Fruit fly (Drosophila melanogaster): Measurements from ENCODE around the gene mRpL11.
A peak's percentile ranks its signal among the peaks of the same experiment; 100 is the strongest.

The mRpL11 gene

DNA sequence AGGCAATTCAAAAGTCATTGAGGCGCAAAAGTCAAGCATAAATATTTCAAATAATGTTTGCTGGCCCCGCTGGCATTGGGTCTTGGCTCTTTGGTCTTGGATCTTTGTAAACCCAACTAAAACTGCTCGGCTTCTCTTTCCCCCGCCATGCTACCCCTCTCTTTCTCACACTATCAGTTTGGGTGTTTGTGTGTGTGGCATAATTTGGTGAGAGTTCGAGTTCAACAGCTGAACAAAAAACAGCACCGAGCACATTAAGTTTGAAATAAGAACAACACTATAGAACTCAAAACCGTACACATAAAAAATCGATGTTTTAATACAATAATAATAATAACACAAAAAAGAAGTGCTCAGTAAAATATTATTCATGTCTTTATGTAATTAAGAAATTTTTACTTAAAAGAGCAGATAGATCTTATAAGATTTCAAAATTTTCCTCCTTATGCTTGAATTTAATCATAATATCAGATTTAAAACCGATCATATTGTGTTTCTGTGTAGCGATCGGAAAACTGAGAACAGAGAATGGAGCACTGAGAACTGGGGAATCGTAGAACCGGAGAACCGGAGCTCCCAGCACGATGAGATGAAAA lies 33.1 kb upstream of the mRpL11 start (continued):
- TF ChIP-seq gem (tag; optimal IDR thresholded peaks at IDR 0.05) (peak; percentile 95), sens-2 (GFP tag; IDR thresholded peaks at IDR 0.05) (no peak), CG13123 (GFP tag; optimal IDR thresholded peaks at IDR 0.05) (peak; percentile 20), sim (GFP tag; IDR thresholded peaks at IDR 0.05) (peak; percentile 62; the same call in 1 of the 2 replicates), Max (GFP tag; optimal IDR thresholded peaks at IDR 0.05) (peak; percentile 68), CTCF (GFP tag; optimal IDR thresholded peaks at IDR 0.05) (no peak), CG8944 (GFP tag; optimal IDR thresholded peaks at IDR 0.05) (no peak), p53 (GFP tag; optimal IDR thresholded peaks at IDR 0.05) (no peak), Hand (GFP tag; optimal IDR thresholded peaks at IDR 0.05) (no peak), HLH4C (GFP tag; IDR thresholded peaks at IDR 0.05; ENCODE audit: partially characterized antibody) (no peak), en (GFP tag; optimal IDR thresholded peaks at IDR 0.05) (no peak), BEAF-32 (GFP tag; optimal IDR thresholded peaks at IDR 0.05) (no peak), CG2116 (GFP tag; optimal IDR thresholded peaks at IDR 0.05) (peak; percentile 34), Xrp1 (GFP tag; IDR thresholded peaks at IDR 0.05) (peak; percentile 91), Pdp1 (GFP tag; optimal IDR thresholded peaks at IDR 0.05) (peak in 1 of 2 experiments; percentile 56), crc (GFP tag; optimal IDR thresholded peaks at IDR 0.05) (no peak), B-H1 (GFP tag; IDR thresholded peaks at IDR 0.05) (peak; percentile 64), MESR4 (GFP tag; optimal IDR thresholded peaks at IDR 0.05) (no peak), CG1602 (GFP tag; optimal IDR thresholded peaks at IDR 0.05) (peak; percentile 80), cas (GFP tag; IDR thresholded peaks at IDR 0.05) (no peak), Ssrp (tag; optimal IDR thresholded peaks at IDR 0.05) (peak; percentile 82), CG17912 (GFP tag; optimal IDR thresholded peaks at IDR 0.05) (no peak), ewg (GFP tag; optimal IDR thresholded peaks at IDR 0.05) (peak; percentile 42), CG16779 (GFP tag; IDR thresholded peaks at IDR 0.05) (no peak), tup (GFP tag; optimal IDR thresholded peaks at IDR 0.05) (no peak), CG11247 (GFP tag; IDR thresholded peaks at IDR 0.05) (no peak), crol (GFP tag; IDR thresholded peaks at IDR 0.05) (peak; percentile 81), CG18476 (GFP tag; optimal IDR thresholded peaks at IDR 0.05) (peak; percentile 58), CG6765 (GFP tag; optimal IDR thresholded peaks at IDR 0.05) (peak; percentile 47), CG3995 (GFP tag; optimal IDR thresholded peaks at IDR 0.05) (no peak), Med (GFP tag) (peak; percentile 41), org-1 (GFP tag; optimal IDR thresholded peaks at IDR 0.05) (peak; percentile 65), disco-r (GFP tag; optimal IDR thresholded peaks at IDR 0.05) (no peak), CG12071 (GFP tag; optimal IDR thresholded peaks at IDR 0.05) (no peak), CG12942 (GFP tag; optimal IDR thresholded peaks at IDR 0.05) (peak; percentile 34), Aef1 (GFP tag; IDR thresholded peaks at IDR 0.05) (peak; percentile 69), cad (GFP tag; optimal IDR thresholded peaks at IDR 0.05) (no peak), Opbp (GFP tag; IDR thresholded peaks at IDR 0.05; ENCODE audit: partially characterized antibody) (no peak), ranshi (GFP tag; IDR thresholded peaks at IDR 0.05) (peak; percentile 73; the same call in 1 of the 2 replicates), br (optimal IDR thresholded peaks at IDR 0.05) (no peak), odd (GFP tag; optimal IDR thresholded peaks at IDR 0.05) (peak; percentile 19), D19A (tag; optimal IDR thresholded peaks at IDR 0.05) (peak; percentile 88), dpn (GFP tag; optimal IDR thresholded peaks at IDR 0.05) (peak; percentile 6 to 70), Sox100B (GFP tag; optimal IDR thresholded peaks at IDR 0.05) (peak; percentile 76), Atf-2 (GFP tag; optimal IDR thresholded peaks at IDR 0.05) (peak; percentile 28), gfzf (GFP tag; optimal IDR thresholded peaks at IDR 0.05) (no peak), tll (GFP tag; optimal IDR thresholded peaks at IDR 0.05) (no peak), peb (GFP tag; IDR thresholded peaks at IDR 0.05) (peak; percentile 64), Drgx (GFP tag; IDR thresholded peaks at IDR 0.05) (no peak), CG15696 (tag; optimal IDR thresholded peaks at IDR 0.05) (peak; percentile 86), kni (GFP tag; optimal IDR thresholded peaks at IDR 0.05) (peak; percentile 44)

Data from whole organism, embryonic.